Worm (Caenorhabditis elegans): ENCODE data around the gene tor-2.

tor-2 gene

ce11 chrIV:13984041-13984440, at the start of gene tor-2:
Gene tor-2, minus strand, starts transcription at chrIV:13984141.
- TF ChIP-seq mab-5 (tag; optimal IDR thresholded peaks at IDR 0.05) (no peak), sptf-1 (tag; optimal IDR thresholded peaks at IDR 0.05) (no peak), M03D4.4 (tag; optimal IDR thresholded peaks at IDR 0.05) (no peak), ham-2 (GFP tag; optimal IDR thresholded peaks at IDR 0.05) (no peak), nhr-2 (tag; optimal IDR thresholded peaks at IDR 0.05) (no peak), mls-2 (tag; optimal IDR thresholded peaks at IDR 0.05) (no peak), lin-13 (tag; optimal IDR thresholded peaks at IDR 0.05) (no peak), sem-2 (GFP tag; optimal IDR thresholded peaks at IDR 0.05) (no peak), drap-1 (GFP tag; optimal IDR thresholded peaks at IDR 0.05) (no peak), nhr-76 (tag; optimal IDR thresholded peaks at IDR 0.05) (no peak), mep-1 (tag; optimal IDR thresholded peaks at IDR 0.05) (no peak), unc-120 (tag; optimal IDR thresholded peaks at IDR 0.05; ENCODE audit: poor library complexity, severe bottlenecking) (no peak), lin-32 (GFP tag; optimal IDR thresholded peaks at IDR 0.05) (no peak), blmp-1 (tag; optimal IDR thresholded peaks at IDR 0.05) (no peak), ztf-11 (tag; optimal IDR thresholded peaks at IDR 0.05) (no peak), lsy-2 (tag; optimal IDR thresholded peaks at IDR 0.05) (no peak), nhr-237 (tag; optimal IDR thresholded peaks at IDR 0.05) (no peak), hlh-1 (tag; optimal IDR thresholded peaks at IDR 0.05) (no peak), ceh-83 (GFP tag; optimal IDR thresholded peaks at IDR 0.05) (no peak)

- TF ChIP-seq elt-1 (tag; optimal IDR thresholded peaks at IDR 0.05; ENCODE audit: borderline replicate concordance, insufficient read depth): no peak
- no peak for TF ChIP-seq ceh-83 (GFP tag; optimal IDR thresholded peaks at IDR 0.05)
- no peak for TF ChIP-seq unc-62 (GFP tag; optimal IDR thresholded peaks at IDR 0.05)
- no peak for TF ChIP-seq drap-1 (GFP tag; optimal IDR thresholded peaks at IDR 0.05)
- no peak for TF ChIP-seq unc-120 (tag; optimal IDR thresholded peaks at IDR 0.05; ENCODE audit: poor library complexity, severe bottlenecking)
- TF ChIP-seq zip-8 (tag; optimal IDR thresholded peaks at IDR 0.05): peak; percentile 5
- TF ChIP-seq ztf-11 (tag; optimal IDR thresholded peaks at IDR 0.05): no peak
- no peak for TF ChIP-seq flh-1 (GFP tag; optimal IDR thresholded peaks at IDR 0.05)
Observed at ce11 chrIV:14033502-14033751, 49.5 kb upstream of the tor-2 start.

ce11 chrIV:14032620-14033501, 48.9 kb upstream of the tor-2 start:
- TF ChIP-seq bed-3 (GFP tag; optimal IDR thresholded peaks at IDR 0.05) (no peak), ceh-83 (GFP tag; optimal IDR thresholded peaks at IDR 0.05) (no peak), hlh-1 (tag; optimal IDR thresholded peaks at IDR 0.05) (peak; percentile 65), blmp-1 (tag; optimal IDR thresholded peaks at IDR 0.05) (no peak), ceh-39 (tag; optimal IDR thresholded peaks at IDR 0.05) (no peak), nhr-12 (tag; optimal IDR thresholded peaks at IDR 0.05) (peak; percentile 23), pha-4 (tag; optimal IDR thresholded peaks at IDR 0.05) (peak; percentile 96), lin-13 (tag; optimal IDR thresholded peaks at IDR 0.05) (peak; percentile 49), sem-2 (GFP tag; optimal IDR thresholded peaks at IDR 0.05) (no peak), unc-39 (tag; optimal IDR thresholded peaks at IDR 0.05) (no peak), flh-1 (GFP tag; optimal IDR thresholded peaks at IDR 0.05) (no peak), nhr-237 (tag; optimal IDR thresholded peaks at IDR 0.05) (no peak), sptf-1 (tag; optimal IDR thresholded peaks at IDR 0.05) (peak; percentile 70), lin-32 (GFP tag; optimal IDR thresholded peaks at IDR 0.05) (peak; percentile 19), ces-1 (GFP tag; optimal IDR thresholded peaks at IDR 0.05) (peak; percentile 92), M03D4.4 (tag; optimal IDR thresholded peaks at IDR 0.05) (peak; percentile 27), tbx-8 (GFP tag; optimal IDR thresholded peaks at IDR 0.05) (no peak), cnd-1 (tag; optimal IDR thresholded peaks at IDR 0.05) (no peak), mep-1 (tag; optimal IDR thresholded peaks at IDR 0.05) (peak; percentile 50), unc-62 (GFP tag; optimal IDR thresholded peaks at IDR 0.05) (peak; percentile 84), ceh-43 (GFP tag; optimal IDR thresholded peaks at IDR 0.05) (peak; percentile 1), mab-5 (tag; optimal IDR thresholded peaks at IDR 0.05) (no peak), zip-8 (tag; optimal IDR thresholded peaks at IDR 0.05) (no peak), nhr-76 (tag; optimal IDR thresholded peaks at IDR 0.05) (no peak), snpc-4 (tag; optimal IDR thresholded peaks at IDR 0.05) (no peak), nhr-2 (tag; optimal IDR thresholded peaks at IDR 0.05) (no peak), lsy-2 (tag; optimal IDR thresholded peaks at IDR 0.05) (peak; percentile 18), elt-1 (tag; optimal IDR thresholded peaks at IDR 0.05; ENCODE audit: borderline replicate concordance, insufficient read depth) (peak; percentile 32), ham-2 (GFP tag; optimal IDR thresholded peaks at IDR 0.05) (peak; percentile 77), nhr-28 (tag; optimal IDR thresholded peaks at IDR 0.05) (no peak), unc-120 (tag; optimal IDR thresholded peaks at IDR 0.05; ENCODE audit: poor library complexity, severe bottlenecking) (peak; percentile 87), mls-2 (tag; optimal IDR thresholded peaks at IDR 0.05) (peak; percentile 88), elt-3 (tag; optimal IDR thresholded peaks at IDR 0.05) (no peak), drap-1 (GFP tag; optimal IDR thresholded peaks at IDR 0.05) (peak; percentile 40), ztf-11 (tag; optimal IDR thresholded peaks at IDR 0.05) (peak; percentile 81)

All from whole organism, mixed stage, embryonic.